Fruit fly (Drosophila melanogaster): ENCODE results near the gene TfIIFbeta.

- TF ChIP-seq CG12605 (GFP tag; IDR thresholded peaks at IDR 0.05), result no peak
- no peak for TF ChIP-seq CG13204 (GFP tag; optimal IDR thresholded peaks at IDR 0.05)
- no peak for TF ChIP-seq rn (GFP tag; IDR thresholded peaks at IDR 0.05)
- no peak for TF ChIP-seq CG8301 (tag; optimal IDR thresholded peaks at IDR 0.05)
- no peak for TF ChIP-seq EcR (GFP tag; optimal IDR thresholded peaks at IDR 0.05)
- no peak for TF ChIP-seq CG32121 (GFP tag; IDR thresholded peaks at IDR 0.05)
- no peak for TF ChIP-seq CG17806 (tag; optimal IDR thresholded peaks at IDR 0.05)
Observed at dm6 chr3R:10788186-10788585, 20.6 kb upstream of the TfIIFbeta start, which contains the start of the genes Art1 and Mcm5.
